Worm (Caenorhabditis elegans) whole organism, young adult: Measurements from ENCODE around the gene ZK829.7.

Experiments
- B0019.2 ChIP-seq: fragments of 200-800 bp; sonication (Bioruptor generic); conservative IDR thresholded peaks from 2 replicates; pipeline ENCODE4 v1.3.6; 2022; ENCODE audit warnings: missing genetic modification reagents, missing genetic modification characterization, missing compliant biosample characterization
- C17E4.6 ChIP-seq: fragments of 200-800 bp; sonication (Bioruptor generic); IDR thresholded peaks from 2 replicates; pipeline ENCODE4 v1.3.6; 2022; ENCODE audit warnings: missing genetic modification reagents, missing genetic modification characterization, missing compliant biosample characterization
- F37B4.10 ChIP-seq: fragments of 200-800 bp; sonication (Bioruptor generic); IDR thresholded peaks from 2 replicates; pipeline ENCODE4 v1.3.6; 2022; ENCODE audit warnings: missing genetic modification characterization, missing compliant biosample characterization
- F57A8.1 ChIP-seq: fragments of 200-800 bp; sonication (Bioruptor generic); optimal IDR thresholded peaks from 2 replicates; lab custom pipeline; 2018; ENCODE audit warnings: mild to moderate bottlenecking, missing genetic modification characterization, moderate library complexity, missing compliant biosample characterization
- F57C9.4 ChIP-seq: sonication (generic microtip); optimal IDR thresholded peaks from 2 replicates; lab custom pipeline; 2017; ENCODE audit warnings: mild to moderate bottlenecking, missing genetic modification characterization, missing compliant biosample characterization
- Y53G8AR.9 ChIP-seq: fragments of 200-800 bp; sonication (Bioruptor generic); conservative IDR thresholded peaks from 2 replicates; pipeline ENCODE4 v1.3.6; 2022; ENCODE audit warnings: missing genetic modification reagents, missing genetic modification characterization, missing compliant biosample characterization
- Y56A3A.18 ChIP-seq: fragments of 200-800 bp; sonication (Bioruptor generic); IDR thresholded peaks from 2 replicates; pipeline ENCODE4 v1.3.6; 2022; ENCODE audit warnings: missing genetic modification reagents, missing genetic modification characterization, missing compliant biosample characterization
- Y67H2A.10 ChIP-seq: fragments of 200-800 bp; sonication (Bioruptor generic); conservative IDR thresholded peaks from 2 replicates; pipeline ENCODE4 v1.3.6; 2022; ENCODE audit warnings: missing genetic modification reagents, missing genetic modification characterization, missing compliant biosample characterization
- Y95B8A.8 ChIP-seq: fragments of 200-800 bp; sonication (Bioruptor generic); IDR thresholded peaks from 2 replicates; pipeline ENCODE4 v1.3.6; 2022; ENCODE audit warnings: missing genetic modification reagents, missing genetic modification characterization, missing compliant biosample characterization
- akir-1 ChIP-seq: fragments of 200-800 bp; sonication (Bioruptor generic); optimal IDR thresholded peaks from 2 replicates; lab custom pipeline; 2018; ENCODE audit warnings: mild to moderate bottlenecking, missing genetic modification characterization, moderate library complexity, missing compliant biosample characterization
- ama-1 ChIP-seq, 3 experiments: fragments of 150-350 bp in 1 of 3; sonication (generic microtip) in 2 of 3; optimal IDR thresholded peaks; 2 replicates each; lab custom pipeline; 2014 to 2018; ENCODE audit warnings: missing biosample characterization in 2 of 3, missing genetic modification characterization in 2 of 3, missing genetic modification reagents in 2 of 3
- aptf-2 ChIP-seq: fragments of 200-800 bp; sonication (Bioruptor generic); conservative IDR thresholded peaks from 2 replicates; pipeline ENCODE4 v1.3.6; 2022; ENCODE audit warnings: missing genetic modification reagents, missing genetic modification characterization, missing compliant biosample characterization
- aptf-3 ChIP-seq: fragments of 200-800 bp; sonication (Bioruptor generic); IDR thresholded peaks from 2 replicates; pipeline ENCODE4 v1.3.6; 2022; ENCODE audit warnings: missing genetic modification characterization, missing compliant biosample characterization
- atf-7 ChIP-seq: sonication (generic microtip); optimal IDR thresholded peaks from 2 replicates; lab custom pipeline; 2017; ENCODE audit warnings: mild to moderate bottlenecking, missing genetic modification characterization, missing compliant biosample characterization
- attf-6 ChIP-seq: fragments of 200-800 bp; sonication (Bioruptor generic); IDR thresholded peaks from 2 replicates; pipeline ENCODE4 v1.3.6; 2022; ENCODE audit warnings: missing genetic modification reagents, missing genetic modification characterization, missing compliant biosample characterization
- bed-1 ChIP-seq: fragments of 200-800 bp; sonication (Bioruptor generic); IDR thresholded peaks from 2 replicates; pipeline ENCODE4 v1.3.6; 2022; ENCODE audit warnings: missing genetic modification reagents, missing genetic modification characterization, missing compliant biosample characterization
- cebp-1 ChIP-seq, 2 experiments: fragments of 200-800 bp in 1 of 2; sonication (Bioruptor generic) in 1 of 2; sonication (generic microtip) in 1 of 2; IDR thresholded peaks in 1 of 2; optimal IDR thresholded peaks in 1 of 2; 2 replicates each; pipeline versions ENCODE4 v1.3.6 to Lab custom; 2017 to 2022; ENCODE audit warnings: missing compliant biosample characterization in 2 of 2, missing genetic modification characterization in 2 of 2, mild to moderate bottlenecking in 1 of 2, missing genetic modification reagents in 1 of 2, moderate library complexity in 1 of 2
- ceh-100 ChIP-seq: fragments of 200-800 bp; sonication (Bioruptor generic); IDR thresholded peaks from 2 replicates; pipeline ENCODE4 v1.3.6; 2022; ENCODE audit warnings: missing genetic modification reagents, missing genetic modification characterization, missing compliant biosample characterization
- ceh-40 ChIP-seq: fragments of 200-800 bp; sonication (Bioruptor generic); IDR thresholded peaks from 2 replicates; pipeline ENCODE4 v1.3.6; 2022; ENCODE audit warnings: missing genetic modification characterization, missing compliant biosample characterization
- ceh-91 ChIP-seq: fragments of 200-800 bp; sonication (Bioruptor generic); IDR thresholded peaks from 2 replicates; pipeline ENCODE4 v1.3.6; 2022; ENCODE audit warnings: missing genetic modification reagents, missing genetic modification characterization, missing compliant biosample characterization
- die-1 ChIP-seq: sonication (generic microtip); optimal IDR thresholded peaks from 2 replicates; lab custom pipeline; 2016; ENCODE audit warnings: missing genotype, mild to moderate bottlenecking, missing genetic modification characterization, missing compliant biosample characterization
- dpff-1 ChIP-seq: sonication (generic microtip); optimal IDR thresholded peaks from 2 replicates; lab custom pipeline; 2017; ENCODE audit warnings: mild to moderate bottlenecking, missing genetic modification characterization, missing compliant biosample characterization
- gei-17 ChIP-seq: fragments of 200-800 bp; sonication (Bioruptor generic); optimal IDR thresholded peaks from 2 replicates; lab custom pipeline; 2018; ENCODE audit warnings: mild to moderate bottlenecking, missing genetic modification characterization, missing compliant biosample characterization
- hlh-12 ChIP-seq: sonication (generic microtip); optimal IDR thresholded peaks from 2 replicates; lab custom pipeline; 2016; ENCODE audit warnings: missing genetic modification characterization, missing compliant biosample characterization
- hlh-26 ChIP-seq: fragments of 200-800 bp; sonication (Bioruptor generic); conservative IDR thresholded peaks from 2 replicates; pipeline ENCODE4 v1.3.6; 2022; ENCODE audit warnings: missing genetic modification reagents, missing genetic modification characterization, missing compliant biosample characterization
- hmg-1.2 ChIP-seq: fragments of 200-800 bp; sonication (Bioruptor generic); IDR thresholded peaks from 2 replicates; pipeline ENCODE4 v1.3.6; 2022; ENCODE audit warnings: missing genetic modification reagents, missing genetic modification characterization, missing compliant biosample characterization
- hrde-1 ChIP-seq: sonication (generic microtip); optimal IDR thresholded peaks from 2 replicates; lab custom pipeline; 2016; ENCODE audit warnings: missing genetic modification characterization, mild to moderate bottlenecking, missing compliant biosample characterization, moderate library complexity, missing genotype, missing genetic modification reagents, borderline replicate concordance
- hsf-1 ChIP-seq: fragments of 200-800 bp; sonication (Bioruptor generic); IDR thresholded peaks from 2 replicates; pipeline ENCODE4 v1.3.6; 2022; ENCODE audit warnings: missing genetic modification reagents, missing genetic modification characterization, missing compliant biosample characterization
- let-607 ChIP-seq, 2 experiments: fragments of 200-800 bp in 1 of 2; sonication (Bioruptor generic) in 1 of 2; sonication (generic microtip) in 1 of 2; optimal IDR thresholded peaks; 2 replicates each; lab custom pipeline; 2016 to 2018; ENCODE audit warnings: mild to moderate bottlenecking in 2 of 2, missing compliant biosample characterization in 2 of 2, missing genetic modification characterization in 2 of 2, moderate library complexity in 2 of 2, missing genotype in 1 of 2
- lin-26 ChIP-seq: fragments of 200-800 bp; sonication (Bioruptor generic); IDR thresholded peaks from 2 replicates; pipeline ENCODE4 v1.3.6; 2022; ENCODE audit warnings: missing genetic modification reagents, missing genetic modification characterization, missing compliant biosample characterization
- lin-35 ChIP-seq, 3 experiments: fragments of 150-350 bp in 2 of 3; sonication (generic microtip) in 1 of 3; optimal IDR thresholded peaks; 2 replicates each; lab custom pipeline; 2014 to 2018; ENCODE audit warnings: missing biosample characterization in 3 of 3, missing genetic modification characterization in 3 of 3, missing genetic modification reagents in 3 of 3
- lin-40 ChIP-seq: sonication (generic microtip); optimal IDR thresholded peaks from 2 replicates; lab custom pipeline; 2016; ENCODE audit warnings: missing genetic modification characterization, mild to moderate bottlenecking, missing compliant biosample characterization, missing genotype, missing genetic modification reagents
- lir-1 ChIP-seq: fragments of 200-800 bp; sonication (Bioruptor generic); conservative IDR thresholded peaks from 2 replicates; pipeline ENCODE4 v1.3.6; 2022; ENCODE audit warnings: missing genetic modification reagents, missing genetic modification characterization, missing compliant biosample characterization
- lsl-1 ChIP-seq: fragments of 200-800 bp; sonication (Bioruptor generic); optimal IDR thresholded peaks from 2 replicates; lab custom pipeline; 2018; ENCODE audit warnings: mild to moderate bottlenecking, missing genetic modification characterization, moderate library complexity, missing compliant biosample characterization
- lsy-27 ChIP-seq: sonication (generic microtip); optimal IDR thresholded peaks from 2 replicates; lab custom pipeline; 2017; ENCODE audit warnings: missing genetic modification characterization, mild to moderate bottlenecking, missing compliant biosample characterization, antibody characterized with exemption, missing genotype, borderline replicate concordance; ENCODE audit not compliant: insufficient read depth
- nfya-2 ChIP-seq: fragments of 200-800 bp; sonication (Bioruptor generic); IDR thresholded peaks from 2 replicates; pipeline ENCODE4 v1.3.6; 2022; ENCODE audit warnings: missing genetic modification reagents, missing genetic modification characterization, missing compliant biosample characterization
- nhr-80 ChIP-seq: sonication (generic microtip); optimal IDR thresholded peaks from 2 replicates; lab custom pipeline; 2016; ENCODE audit warnings: missing genetic modification characterization, missing compliant biosample characterization
- rcor-1 ChIP-seq: fragments of 200-800 bp; sonication (Bioruptor generic); IDR thresholded peaks from 2 replicates; pipeline ENCODE4 v1.3.6; 2022; ENCODE audit warnings: missing genetic modification reagents, missing genetic modification characterization, missing compliant biosample characterization
- rec-8 ChIP-seq, 2 experiments: sonication (generic microtip); optimal IDR thresholded peaks; 2 replicates each; lab custom pipeline; 2016; ENCODE audit warnings: mild to moderate bottlenecking in 2 of 2, missing genetic modification characterization in 2 of 2, missing genetic modification reagents in 2 of 2, missing genotype in 2 of 2, missing biosample characterization in 1 of 2, missing compliant biosample characterization in 1 of 2, moderate library complexity in 1 of 2
- sdz-38 ChIP-seq: sonication (generic microtip); optimal IDR thresholded peaks from 2 replicates; lab custom pipeline; 2016; ENCODE audit warnings: missing genotype, missing genetic modification characterization, missing compliant biosample characterization
- somi-1 ChIP-seq: fragments of 200-800 bp; sonication (Bioruptor generic); optimal IDR thresholded peaks from 2 replicates; lab custom pipeline; 2018; ENCODE audit warnings: mild to moderate bottlenecking, missing genetic modification characterization, missing compliant biosample characterization
- tbp1 ChIP-seq: fragments of 200-800 bp; sonication (Bioruptor generic); optimal IDR thresholded peaks from 2 replicates; lab custom pipeline; 2018; ENCODE audit warnings: mild to moderate bottlenecking, missing genetic modification characterization, missing compliant biosample characterization
- ztf-25 ChIP-seq: fragments of 200-800 bp; sonication (Bioruptor generic); IDR thresholded peaks from 2 replicates; pipeline ENCODE4 v1.3.6; 2022; ENCODE audit warnings: missing genetic modification reagents, missing genetic modification characterization, missing compliant biosample characterization

The ZK829.7 gene

DNA sequence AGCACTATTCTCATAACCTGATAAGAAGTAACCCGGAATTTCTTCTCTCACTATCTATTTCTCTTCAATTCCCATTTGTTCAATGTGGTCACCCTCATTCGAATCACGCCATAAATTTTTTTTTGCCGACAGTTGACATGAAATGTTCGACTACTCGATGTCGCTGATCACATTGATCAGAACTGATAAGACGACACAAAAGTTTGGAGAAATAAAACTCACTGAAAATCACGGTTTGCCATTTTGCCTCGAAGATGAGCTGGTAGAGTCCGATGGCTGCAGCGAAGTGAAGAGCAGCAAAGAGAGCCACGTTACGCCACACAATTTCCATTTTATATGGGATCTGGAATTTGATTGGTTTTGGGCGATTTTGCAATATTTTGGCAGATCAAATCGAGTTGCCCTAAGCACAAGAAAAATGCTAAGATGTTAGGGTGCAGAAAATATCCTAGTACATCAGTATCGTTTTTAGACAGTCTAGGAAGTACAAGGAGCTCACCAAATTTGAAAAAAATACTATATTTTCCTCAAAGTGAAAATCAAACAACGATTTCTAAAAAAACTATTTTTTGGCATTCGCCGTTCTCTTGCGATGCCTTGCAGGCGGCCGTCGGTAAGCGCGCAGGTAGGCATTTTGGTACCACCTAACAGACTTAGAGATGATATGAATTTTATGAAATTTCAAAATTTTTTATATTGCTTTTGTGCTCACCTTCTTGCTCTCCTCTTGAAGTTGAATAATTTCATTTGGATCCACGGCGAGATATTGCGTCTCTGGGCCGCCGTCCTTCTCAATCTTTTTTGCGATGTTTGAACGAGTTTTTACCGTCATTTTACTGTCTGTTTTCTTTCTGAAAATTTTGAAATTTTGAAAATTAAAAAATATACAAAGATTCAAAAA is 46.2 kb downstream of the ZK829.7 start, which contains the start of gene fat-6 (continued):
- TF ChIP-seq cebp-1 (GFP tag; IDR thresholded peaks at IDR 0.05; lab: Robert Waterston, UW): no peak
- peak; percentile 20 for TF ChIP-seq cebp-1 (tag; optimal IDR thresholded peaks at IDR 0.05; lab: Kevin White, UChicago)
- no peak for TF ChIP-seq F37B4.10 (GFP tag; lab: Robert Waterston, UW)
- TF ChIP-seq akir-1 (GFP tag; lab: Kevin White, UChicago): no peak
- no peak for TF ChIP-seq dpff-1
- TF ChIP-seq hrde-1 (tag; lab: Kevin White, UChicago): no peak
- TF ChIP-seq F57C9.4 (tag; lab: Kevin White, UChicago): no peak

DNA sequence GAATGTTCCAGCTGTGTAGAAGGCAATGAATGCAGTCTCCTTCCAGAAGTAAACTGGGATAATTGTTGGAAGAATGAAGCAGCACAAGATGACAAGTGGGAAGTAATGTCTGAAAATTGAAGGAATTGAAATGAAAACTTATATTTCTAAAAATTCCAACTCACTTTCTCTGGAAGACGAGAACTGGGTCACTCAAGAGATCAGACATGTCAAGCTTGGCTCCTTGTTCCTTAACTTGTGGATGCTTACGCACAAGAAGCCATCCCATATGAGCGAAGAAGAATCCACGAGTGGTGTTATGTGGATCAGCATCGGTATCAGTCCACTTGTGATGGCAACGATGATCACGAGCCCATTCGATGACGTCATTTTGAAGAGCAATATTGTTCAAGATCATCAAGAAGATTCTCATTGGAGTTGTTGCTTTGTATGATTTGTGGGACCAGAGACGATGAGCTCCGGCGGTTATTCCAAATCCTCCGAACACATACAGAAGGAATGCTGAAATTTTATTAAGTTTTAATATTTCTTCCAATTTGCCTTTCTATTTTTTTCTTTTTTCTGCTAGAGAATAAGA is 47.0 kb downstream of the ZK829.7 start:
- TF ChIP-seq ztf-25 (GFP tag; lab: Robert Waterston, UW) (no peak), hmg-1.2 (GFP tag; lab: Robert Waterston, UW) (no peak; the same call in 1 of the 2 replicates), rec-8 (tag; optimal IDR thresholded peaks at IDR 0.05; lab: Kevin White, UChicago) (no peak), F57A8.1 (GFP tag; lab: Kevin White, UChicago) (no peak), Y56A3A.18 (GFP tag; lab: Robert Waterston, UW) (no peak; the same call in 1 of the 2 replicates), hlh-26 (GFP tag; lab: Robert Waterston, UW) (no peak), attf-6 (GFP tag; lab: Robert Waterston, UW) (no peak), lin-26 (GFP tag; lab: Robert Waterston, UW) (0 out of 2 replicates have a peak, but pooled peaks have one; percentile 43), atf-7 (tag; lab: Kevin White, UChicago) (peak; percentile 85), ama-1 (optimal IDR thresholded peaks at IDR 0.05; lab: Kevin White, UChicago) (no peak), ama-1 (GFP tag; optimal IDR thresholded peaks at IDR 0.05; lab: Kevin White, UChicago) (peak in 1 of 2 experiments; percentile 6), sdz-38 (tag; lab: Kevin White, UChicago) (no peak), lin-35 (GFP tag; optimal IDR thresholded peaks at IDR 0.05; lab: Kevin White, UChicago) (no peak), rcor-1 (no peak), lsy-27 (tag; lab: Kevin White, UChicago) (no peak), die-1 (tag; lab: Kevin White, UChicago) (no peak), Y95B8A.8 (GFP tag; lab: Robert Waterston, UW) (peak; percentile 56; the same call in 1 of the 2 replicates), aptf-2 (no peak), nfya-2 (GFP tag; lab: Robert Waterston, UW) (no peak), tbp1 (GFP tag; lab: Kevin White, UChicago) (no peak), F37B4.10 (GFP tag; lab: Robert Waterston, UW) (no peak), C17E4.6 (GFP tag; lab: Robert Waterston, UW) (no peak), lin-40 (tag; lab: Kevin White, UChicago) (no peak), let-607 (tag; optimal IDR thresholded peaks at IDR 0.05; lab: Kevin White, UChicago) (no peak), ceh-100 (GFP tag; lab: Robert Waterston, UW) (no peak), Y53G8AR.9 (GFP tag; lab: Robert Waterston, UW) (peak; percentile 68), gei-17 (GFP tag; lab: Kevin White, UChicago) (no peak), Y67H2A.10 (GFP tag; lab: Robert Waterston, UW) (no peak), ceh-91 (GFP tag; lab: Robert Waterston, UW) (no peak), ceh-40 (GFP tag; lab: Robert Waterston, UW) (no peak), nhr-80 (no peak), bed-1 (GFP tag; lab: Robert Waterston, UW) (no peak), B0019.2 (GFP tag; lab: Robert Waterston, UW) (no peak), aptf-3 (GFP tag; lab: Robert Waterston, UW) (no peak), somi-1 (no peak), lsl-1 (GFP tag; lab: Kevin White, UChicago) (no peak), hlh-12 (tag; lab: Kevin White, UChicago) (no peak), lir-1 (GFP tag; lab: Robert Waterston, UW) (no peak), hsf-1 (GFP tag; lab: Robert Waterston, UW) (no peak)
